Worm (Caenorhabditis elegans): ENCODE measurements around the gene C16B8.2.

Gene C16B8.2

DNA sequence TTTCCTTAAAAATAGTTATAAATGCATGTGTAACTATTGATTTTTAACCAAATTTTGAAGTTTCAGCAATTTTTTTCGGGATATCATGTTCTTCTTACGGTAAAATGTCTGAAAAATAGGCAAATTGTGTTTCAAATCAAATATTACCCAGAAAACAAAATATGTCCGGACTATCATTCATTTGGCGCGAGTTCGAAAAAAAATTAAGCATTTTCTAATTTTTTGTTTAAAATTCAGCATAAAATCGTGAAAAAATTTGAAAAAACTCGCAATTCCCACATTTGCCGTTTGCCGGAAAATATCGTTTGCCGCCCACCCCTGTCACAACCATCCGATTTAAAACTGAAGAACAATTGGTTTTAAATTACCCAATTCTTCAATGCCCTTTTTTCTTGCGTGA, 25.4 kb upstream of the C16B8.2 start (continued):
- TF ChIP-seq repo-1 (tag; optimal IDR thresholded peaks at IDR 0.05) (no peak), hmg-20 (GFP tag; IDR thresholded peaks at IDR 0.05) (no peak), ztf-6 (GFP tag; IDR thresholded peaks at IDR 0.05) (no peak), efl-1 (GFP tag; optimal IDR thresholded peaks at IDR 0.05) (no peak)

DNA sequence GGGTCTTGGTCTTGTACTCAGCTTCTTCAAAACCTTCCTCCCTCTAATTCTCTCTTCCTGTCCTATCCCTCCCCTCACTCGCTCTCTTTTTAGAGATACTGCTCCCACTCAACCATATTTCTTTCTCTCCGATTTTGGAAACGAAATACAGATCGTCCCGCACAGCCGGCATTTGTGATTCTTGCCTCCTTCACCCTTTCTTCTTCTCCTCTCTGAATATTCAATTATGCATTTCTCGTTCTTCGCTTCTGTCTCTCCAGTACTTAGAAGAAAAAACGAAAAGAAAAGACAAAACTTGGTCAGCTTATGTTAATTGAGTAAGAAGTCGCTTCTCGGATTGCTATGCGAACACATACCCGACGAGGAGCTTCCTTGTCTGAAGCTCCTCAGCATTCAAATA, 24.7 kb upstream of the C16B8.2 start:
- TF ChIP-seq pbrm-1 (GFP tag; IDR thresholded peaks at IDR 0.05) (no peak), ceh-100 (GFP tag; IDR thresholded peaks at IDR 0.05) (no peak), tlf-1 (GFP tag; optimal IDR thresholded peaks at IDR 0.05) (no peak), lin-26 (GFP tag; IDR thresholded peaks at IDR 0.05) (no peak)

DNA sequence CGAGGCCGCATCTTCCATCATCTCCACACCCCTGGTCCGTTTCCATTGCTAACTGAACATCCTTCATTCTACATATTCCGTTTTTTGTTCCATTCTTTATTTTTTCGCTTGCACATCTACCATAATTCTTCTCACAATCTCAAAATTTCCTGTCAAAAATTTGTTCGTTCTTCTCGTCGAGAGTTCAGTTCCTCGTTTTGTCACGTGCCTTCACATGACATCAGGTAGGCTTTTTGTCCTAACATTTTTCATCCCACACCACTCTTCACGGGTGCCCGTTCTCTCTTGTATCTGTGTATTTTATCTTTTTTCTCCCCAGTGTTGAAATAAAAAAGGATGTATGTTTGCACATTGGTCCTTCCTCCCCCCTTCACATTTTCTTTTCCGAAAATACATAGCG, 24.3 kb upstream of the C16B8.2 start:
- TF ChIP-seq cebp-1 (GFP tag; IDR thresholded peaks at IDR 0.05) (no peak), cebp-1 (tag; optimal IDR thresholded peaks at IDR 0.05) (peak; percentile 32), ceh-40 (GFP tag; IDR thresholded peaks at IDR 0.05) (no peak)

DNA sequence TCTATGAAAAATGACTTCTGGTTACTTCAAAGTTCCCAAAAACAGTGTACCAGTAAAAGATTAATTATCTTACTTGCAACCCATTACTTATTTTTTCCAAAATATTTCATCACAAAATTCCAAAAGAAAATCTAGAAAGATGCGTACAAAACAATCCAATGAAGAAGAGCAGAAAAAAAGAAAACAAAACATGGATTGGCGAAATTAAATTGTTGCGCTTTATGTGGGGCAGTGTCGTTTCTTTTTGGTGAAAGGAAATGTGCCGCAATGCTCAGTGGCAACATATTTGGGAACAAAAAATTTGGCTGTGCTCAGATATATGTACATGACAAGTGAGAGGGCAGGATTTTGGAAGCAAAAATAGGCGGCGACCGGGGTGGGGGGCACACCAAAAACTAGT, 22.3 kb upstream of the C16B8.2 start:
- TF ChIP-seq tlf-1 (GFP tag; optimal IDR thresholded peaks at IDR 0.05) = no peak
- TF ChIP-seq atf-7 (tag; optimal IDR thresholded peaks at IDR 0.05) = no peak
- TF ChIP-seq B0035.1 (tag; optimal IDR thresholded peaks at IDR 0.05) = no peak
- TF ChIP-seq mel-28 (tag; optimal IDR thresholded peaks at IDR 0.05; ENCODE audit: borderline replicate concordance) = no peak
- no peak for TF ChIP-seq F10E7.11 (tag; optimal IDR thresholded peaks at IDR 0.05)
- TF ChIP-seq gei-17 (GFP tag; optimal IDR thresholded peaks at IDR 0.05) = no peak
- TF ChIP-seq lin-40 (tag; optimal IDR thresholded peaks at IDR 0.05) = no peak
- TF ChIP-seq nhr-27 (tag; optimal IDR thresholded peaks at IDR 0.05) = no peak
- TF ChIP-seq nhr-179 (tag; optimal IDR thresholded peaks at IDR 0.05) = no peak
- TF ChIP-seq F57A8.1 (GFP tag; optimal IDR thresholded peaks at IDR 0.05) = no peak
- TF ChIP-seq nfya-1 (tag; optimal IDR thresholded peaks at IDR 0.05; ENCODE audit: borderline replicate concordance, insufficient read depth) = no peak
- TF ChIP-seq dox-1 (GFP tag; IDR thresholded peaks at IDR 0.05) = no peak
- no peak for TF ChIP-seq madf-10 (tag; optimal IDR thresholded peaks at IDR 0.05)
- TF ChIP-seq dpff-1 (tag; optimal IDR thresholded peaks at IDR 0.05) = no peak
- TF ChIP-seq Y53G8AR.9 (GFP tag; conservative IDR thresholded peaks at IDR 0.05) = no peak
- TF ChIP-seq lin-35 (GFP tag; optimal IDR thresholded peaks at IDR 0.05) = no peak
- no peak for TF ChIP-seq ets-4 (GFP tag; optimal IDR thresholded peaks at IDR 0.05)
- no peak for TF ChIP-seq rcor-1 (GFP tag; IDR thresholded peaks at IDR 0.05)
- no peak for TF ChIP-seq lsy-27 (tag; optimal IDR thresholded peaks at IDR 0.05; ENCODE audit: borderline replicate concordance, insufficient read depth)
- no peak for TF ChIP-seq efl-1 (GFP tag; optimal IDR thresholded peaks at IDR 0.05)

DNA sequence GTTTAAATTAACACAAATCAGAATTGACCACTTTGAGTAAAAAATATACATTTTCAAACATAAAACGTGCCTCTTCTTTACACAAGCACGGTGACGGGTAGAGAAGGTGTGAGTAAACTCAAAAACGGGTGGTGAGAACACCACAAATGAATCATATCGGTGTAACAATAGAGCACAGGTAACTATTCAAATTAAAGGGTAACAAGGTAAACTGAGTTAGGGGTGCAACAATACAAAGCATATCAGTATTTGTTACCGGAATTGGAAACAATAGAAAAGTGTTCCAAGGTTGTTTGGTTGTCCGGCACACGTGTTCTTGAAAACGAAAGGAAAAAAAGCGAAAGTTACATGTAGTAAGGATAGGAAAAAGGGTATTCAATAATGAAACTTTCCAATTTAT, 16.1 kb upstream of the C16B8.2 start:
- TF ChIP-seq let-526 (GFP tag; IDR thresholded peaks at IDR 0.05) = no peak
- no peak for TF ChIP-seq T07F8.4 (tag; optimal IDR thresholded peaks at IDR 0.05)
- TF ChIP-seq ztf-25 (GFP tag; IDR thresholded peaks at IDR 0.05) = no peak
- no peak for TF ChIP-seq hlh-26 (GFP tag; conservative IDR thresholded peaks at IDR 0.05)
- TF ChIP-seq F22D6.2 (tag; optimal IDR thresholded peaks at IDR 0.05) = no peak
- TF ChIP-seq efl-1 (GFP tag; optimal IDR thresholded peaks at IDR 0.05) = no peak
- TF ChIP-seq nhr-27 (tag; optimal IDR thresholded peaks at IDR 0.05) = no peak
- TF ChIP-seq nhr-179 (tag; optimal IDR thresholded peaks at IDR 0.05) = no peak
- TF ChIP-seq madf-3 (GFP tag; IDR thresholded peaks at IDR 0.05) = no peak
- no peak for TF ChIP-seq ama-1 (optimal IDR thresholded peaks at IDR 0.05)
- no peak for TF ChIP-seq ama-1 (GFP tag; optimal IDR thresholded peaks at IDR 0.05)
- TF ChIP-seq akir-1 (GFP tag; optimal IDR thresholded peaks at IDR 0.05) = no peak
- no peak for TF ChIP-seq nfyb-1 (GFP tag; IDR thresholded peaks at IDR 0.05)
- no peak for TF ChIP-seq snpc-1.3 (tag; optimal IDR thresholded peaks at IDR 0.05; ENCODE audit: insufficient read depth)
- TF ChIP-seq ztf-22 (GFP tag; optimal IDR thresholded peaks at IDR 0.05) = no peak

All from whole organism, young adult.